Worm (Caenorhabditis elegans): ENCODE data around the gene far-4.

far-4 gene

ce11 chrV:12950812-12951528 is 48.5 kb downstream of the far-4 start, which contains the start of the genes T16G1.9 and T16G1.18 (continued):
- TF ChIP-seq ceh-88 (GFP tag; IDR thresholded peaks at IDR 0.05) (no peak), hlh-17 (GFP tag; optimal IDR thresholded peaks at IDR 0.05; ENCODE audit: borderline replicate concordance) (no peak), aha-1 (tag; optimal IDR thresholded peaks at IDR 0.05) (no peak), fos-1 (tag; optimal IDR thresholded peaks at IDR 0.05) (no peak), ceh-63 (GFP tag; optimal IDR thresholded peaks at IDR 0.05) (no peak), nhr-237 (tag; optimal IDR thresholded peaks at IDR 0.05) (no peak), skn-1 (tag; optimal IDR thresholded peaks at IDR 0.05) (no peak), hlh-4 (tag; optimal IDR thresholded peaks at IDR 0.05) (no peak), pag-3 (tag; optimal IDR thresholded peaks at IDR 0.05; ENCODE audit: borderline replicate concordance, insufficient read depth) (no peak), pax-3 (tag; optimal IDR thresholded peaks at IDR 0.05) (no peak), lin-13 (GFP tag; optimal IDR thresholded peaks at IDR 0.05) (peak; percentile 22), unc-98 (GFP tag; IDR thresholded peaks at IDR 0.05) (no peak), unc-86 (tag; optimal IDR thresholded peaks at IDR 0.05) (no peak), tbx-2 (tag; optimal IDR thresholded peaks at IDR 0.05) (peak; percentile 14), ceh-90 (tag; optimal IDR thresholded peaks at IDR 0.05) (no peak), blmp-1 (tag; optimal IDR thresholded peaks at IDR 0.05) (no peak), nhr-85 (tag) (no peak), hpl-2 (GFP tag; optimal IDR thresholded peaks at IDR 0.05) (no peak), ztf-11 (tag; optimal IDR thresholded peaks at IDR 0.05) (no peak), elt-2 (tag; optimal IDR thresholded peaks at IDR 0.05) (no peak), efl-1 (optimal IDR thresholded peaks at IDR 0.05) (peak; percentile 58 to 65), efl-1 (GFP tag; optimal IDR thresholded peaks at IDR 0.05 in 1 of 2) (peak in 1 of 2 experiments; percentile 28), mdl-1 (tag; optimal IDR thresholded peaks at IDR 0.05) (no peak), isw-1 (GFP tag; IDR thresholded peaks at IDR 0.05) (no peak), Y116A8C.19 (tag; optimal IDR thresholded peaks at IDR 0.05; ENCODE audit: borderline replicate concordance) (no peak), alr-1 (tag; optimal IDR thresholded peaks at IDR 0.05; ENCODE audit: borderline replicate concordance) (no peak), vab-15 (tag; optimal IDR thresholded peaks at IDR 0.05) (no peak), pqm-1 (tag; optimal IDR thresholded peaks at IDR 0.05) (no peak), ces-1 (GFP tag; optimal IDR thresholded peaks at IDR 0.05) (no peak), nhr-71 (tag; optimal IDR thresholded peaks at IDR 0.05) (peak; percentile 49), ets-5 (GFP tag; IDR thresholded peaks at IDR 0.05) (no peak), mab-9 (GFP tag; IDR thresholded peaks at IDR 0.05) (no peak), dsc-1 (tag; optimal IDR thresholded peaks at IDR 0.05) (no peak), nhr-28 (tag; optimal IDR thresholded peaks at IDR 0.05) (no peak), lsy-2 (tag; optimal IDR thresholded peaks at IDR 0.05) (peak; percentile 41 to 67), irx-1 (tag; optimal IDR thresholded peaks at IDR 0.05) (no peak)

DNA sequence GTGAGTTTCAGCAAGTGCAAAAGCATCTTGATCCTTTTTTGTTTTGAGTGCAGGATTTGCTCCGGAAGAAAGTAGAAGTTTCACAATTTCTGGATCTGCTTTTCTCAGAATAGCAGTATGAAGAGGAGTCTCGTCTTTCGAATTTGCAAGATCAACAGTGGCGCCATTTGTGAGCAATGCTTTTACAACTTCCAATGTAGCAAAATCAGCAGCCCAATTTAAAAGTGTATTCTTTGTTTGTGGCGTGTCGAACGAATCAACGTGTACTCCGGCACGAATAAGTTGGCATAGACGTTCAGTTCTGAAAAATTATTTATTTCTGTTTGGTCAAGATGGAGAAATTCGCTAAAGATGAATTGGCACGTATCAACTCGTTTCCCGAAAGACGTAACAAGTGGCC is 49.9 kb downstream of the far-4 start, which contains the start of gene T16G1.13:
T16G1.13 (plus strand) TSS at position 301 of the 400 bp plus-strand sequence.
- TF ChIP-seq rnt-1 (tag; optimal IDR thresholded peaks at IDR 0.05) (no peak), aly-2 (tag; optimal IDR thresholded peaks at IDR 0.05) (no peak), F16B12.6 (tag; optimal IDR thresholded peaks at IDR 0.05) (no peak), xbp-1 (tag; optimal IDR thresholded peaks at IDR 0.05) (no peak), unc-98 (GFP tag; IDR thresholded peaks at IDR 0.05) (no peak), sptf-1 (tag; optimal IDR thresholded peaks at IDR 0.05) (no peak), hlh-17 (GFP tag; optimal IDR thresholded peaks at IDR 0.05; ENCODE audit: borderline replicate concordance) (no peak), tlp-1 (tag; optimal IDR thresholded peaks at IDR 0.05) (no peak), lir-3 (tag; optimal IDR thresholded peaks at IDR 0.05; ENCODE audit: poor library complexity) (no peak), sup-37 (GFP tag; optimal IDR thresholded peaks at IDR 0.05) (no peak)

Data from whole organism, L1 larva.